Fruit fly (Drosophila melanogaster): ENCODE data around the gene CG16719.

DNA sequence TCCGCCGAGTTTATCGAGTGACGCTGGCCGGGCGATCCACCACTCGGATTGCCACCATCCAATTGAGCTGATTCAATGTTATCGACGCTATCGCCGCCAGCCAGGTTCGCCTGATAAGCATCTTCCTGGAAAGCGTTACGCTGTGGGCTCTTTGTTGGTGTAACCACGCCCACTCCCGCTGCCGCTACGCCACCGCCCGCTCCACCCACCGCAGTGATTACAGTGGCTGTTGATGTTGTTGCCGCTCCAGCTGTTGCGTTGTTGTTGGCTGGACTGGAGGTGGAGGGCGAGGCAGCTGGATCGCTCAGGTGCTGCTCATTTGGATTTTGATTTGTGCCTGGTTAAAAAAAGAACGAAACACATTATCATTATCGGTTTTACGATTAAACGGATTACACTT lies 13.6 kb upstream of the CG16719 start:
- no peak for TF ChIP-seq CG10631 (GFP tag; optimal IDR thresholded peaks at IDR 0.05)
- no peak for TF ChIP-seq CG6163 (GFP tag; IDR thresholded peaks at IDR 0.05)
- TF ChIP-seq fd85E (GFP tag; optimal IDR thresholded peaks at IDR 0.05), result no peak
